Fruit fly (Drosophila melanogaster) Kc167 (cell line): ENCODE measurements around the gene CG43915.

Experiments
- Myc ChIP-seq: fragments of >200 bp; optimal IDR thresholded peaks from 2 replicates; lab custom pipeline; 2017; ENCODE audit warnings: missing external identifiers
- h ChIP-seq: fragments of >200 bp; optimal IDR thresholded peaks from 3 replicates; lab custom pipeline; 2018; ENCODE audit warnings: missing external identifiers
- insv ChIP-seq: fragments of >200 bp; optimal IDR thresholded peaks from 3 replicates; lab custom pipeline; 2018; ENCODE audit warnings: missing external identifiers
- psq ChIP-seq: fragments of >200 bp; optimal IDR thresholded peaks from 2 replicates; lab custom pipeline; 2017; ENCODE audit warnings: missing external identifiers
- ttk ChIP-seq: sonication (Bioruptor generic); optimal IDR thresholded peaks from 2 replicates; lab custom pipeline; 2017; ENCODE audit warnings: missing external identifiers

- TF ChIP-seq psq (lab: Kevin White, UChicago) = no peak
- TF ChIP-seq h = no peak
- TF ChIP-seq Myc (lab: Kevin White, UChicago) = no peak
- no peak for TF ChIP-seq ttk
- no peak for TF ChIP-seq insv (lab: Kevin White, UChicago)
Observed at dm6 chr3L:3929968-3930767, 42.5 kb upstream of the CG43915 start.
